Fruit fly (Drosophila melanogaster): ENCODE measurements around the gene Trpml.

Gene Trpml

dm6 chr3L:19670492-19670891, 47.6 kb downstream of the Trpml start (continued):
- no peak for TF ChIP-seq disco-r (GFP tag; optimal IDR thresholded peaks at IDR 0.05)
- no peak for TF ChIP-seq bowl (GFP tag; IDR thresholded peaks at IDR 0.05)
- no peak for TF ChIP-seq CG18011 (GFP tag; optimal IDR thresholded peaks at IDR 0.05)
- TF ChIP-seq tin (GFP tag; optimal IDR thresholded peaks at IDR 0.05), result peak; percentile 44
- TF ChIP-seq CG2678 (tag; optimal IDR thresholded peaks at IDR 0.05), result peak; percentile 19
- TF ChIP-seq CG14860 (GFP tag; IDR thresholded peaks at IDR 0.05; ENCODE audit: partially characterized antibody), result no peak
- TF ChIP-seq CG5245 (GFP tag; optimal IDR thresholded peaks at IDR 0.05), result no peak
- TF ChIP-seq CG11504 (tag; optimal IDR thresholded peaks at IDR 0.05), result peak; percentile 60
- TF ChIP-seq mld (GFP tag; IDR thresholded peaks at IDR 0.05; ENCODE audit: partially characterized antibody), result no peak
- TF ChIP-seq sc (optimal IDR thresholded peaks at IDR 0.05), result no peak
- peak; percentile 34 for TF ChIP-seq sc (GFP tag; optimal IDR thresholded peaks at IDR 0.05)
- peak; percentile 4 for TF ChIP-seq Xbp1 (GFP tag; optimal IDR thresholded peaks at IDR 0.05)
- TF ChIP-seq Awh (GFP tag; IDR thresholded peaks at IDR 0.05), result 0 out of 2 replicates have a peak, but pooled peaks have one; percentile 28
- TF ChIP-seq chinmo (GFP tag; IDR thresholded peaks at IDR 0.05; ENCODE audit: partially characterized antibody), result no peak
- no peak for TF ChIP-seq danr (GFP tag; IDR thresholded peaks at IDR 0.05)
- TF ChIP-seq Optix (GFP tag; IDR thresholded peaks at IDR 0.05), result no peak
- TF ChIP-seq bab2 (GFP tag; optimal IDR thresholded peaks at IDR 0.05), result no peak
- peak; percentile 65 for TF ChIP-seq sisA (GFP tag; IDR thresholded peaks at IDR 0.05)
- TF ChIP-seq CG4820 (GFP tag; optimal IDR thresholded peaks at IDR 0.05), result peak; percentile 16
- TF ChIP-seq Opbp (GFP tag; IDR thresholded peaks at IDR 0.05; ENCODE audit: partially characterized antibody), result no peak
- TF ChIP-seq CG3281 (GFP tag; optimal IDR thresholded peaks at IDR 0.05), result no peak
- TF ChIP-seq CG34376 (GFP tag; optimal IDR thresholded peaks at IDR 0.05), result no peak
- TF ChIP-seq gem (tag; optimal IDR thresholded peaks at IDR 0.05), result peak; percentile 67
- peak in 1 of 3 experiments; percentile 39 for TF ChIP-seq lola (GFP tag; optimal IDR thresholded peaks at IDR 0.05)
- TF ChIP-seq Rfx (GFP tag; IDR thresholded peaks at IDR 0.05), result no peak
- peak; percentile 59 for TF ChIP-seq CG18262 (tag; optimal IDR thresholded peaks at IDR 0.05)
- TF ChIP-seq dysf (GFP tag; IDR thresholded peaks at IDR 0.05), result 0 out of 3 replicates have a peak, but pooled peaks have one; percentile 21
- no peak for TF ChIP-seq CG11456 (GFP tag; IDR thresholded peaks at IDR 0.05)
- TF ChIP-seq gro (GFP tag; optimal IDR thresholded peaks at IDR 0.05), result no peak
- TF ChIP-seq tx (GFP tag; optimal IDR thresholded peaks at IDR 0.05), result no peak
- TF ChIP-seq CG8944 (GFP tag; optimal IDR thresholded peaks at IDR 0.05), result no peak
- no peak for TF ChIP-seq CG2199 (GFP tag; IDR thresholded peaks at IDR 0.05)
- peak; percentile 49 for TF ChIP-seq CG17829 (tag; optimal IDR thresholded peaks at IDR 0.05)
- TF ChIP-seq CG10366 (GFP tag; IDR thresholded peaks at IDR 0.05), result peak; percentile 45
- TF ChIP-seq cwo (GFP tag; optimal IDR thresholded peaks at IDR 0.05), result no peak
- 0 out of 3 replicates have a peak, but pooled peaks have one; percentile 21 for TF ChIP-seq H15 (GFP tag; IDR thresholded peaks at IDR 0.05)
- no peak for TF ChIP-seq CG1647 (GFP tag; optimal IDR thresholded peaks at IDR 0.05)
- no peak for TF ChIP-seq TFAM (GFP tag; optimal IDR thresholded peaks at IDR 0.05)
- no peak for TF ChIP-seq CG13296 (GFP tag; optimal IDR thresholded peaks at IDR 0.05)
- TF ChIP-seq CG12104 (GFP tag; optimal IDR thresholded peaks at IDR 0.05), result no peak
- TF ChIP-seq CG9876 (GFP tag; optimal IDR thresholded peaks at IDR 0.05), result no peak
- TF ChIP-seq CG4404 (GFP tag; IDR thresholded peaks at IDR 0.05), result no peak
- TF ChIP-seq Ets65A (GFP tag), result no peak
- TF ChIP-seq Dip2 (GFP tag; IDR thresholded peaks at IDR 0.05), result no peak
- no peak for TF ChIP-seq CG4854 (GFP tag; optimal IDR thresholded peaks at IDR 0.05)
- no peak for TF ChIP-seq oc (tag; optimal IDR thresholded peaks at IDR 0.05)
- TF ChIP-seq Sox102F (GFP tag; optimal IDR thresholded peaks at IDR 0.05), result peak; percentile 60
- peak; percentile 51 for TF ChIP-seq lab (GFP tag; optimal IDR thresholded peaks at IDR 0.05)
- no peak for TF ChIP-seq slp2 (GFP tag; optimal IDR thresholded peaks at IDR 0.05)
- no peak for TF ChIP-seq CG16813 (GFP tag; IDR thresholded peaks at IDR 0.05; ENCODE audit: partially characterized antibody)
- no peak for TF ChIP-seq CG11723 (GFP tag; optimal IDR thresholded peaks at IDR 0.05)

All from whole organism, embryonic.